Worm (Caenorhabditis elegans): Measurements from ENCODE around the gene tdo-2.

Gene tdo-2

DNA sequence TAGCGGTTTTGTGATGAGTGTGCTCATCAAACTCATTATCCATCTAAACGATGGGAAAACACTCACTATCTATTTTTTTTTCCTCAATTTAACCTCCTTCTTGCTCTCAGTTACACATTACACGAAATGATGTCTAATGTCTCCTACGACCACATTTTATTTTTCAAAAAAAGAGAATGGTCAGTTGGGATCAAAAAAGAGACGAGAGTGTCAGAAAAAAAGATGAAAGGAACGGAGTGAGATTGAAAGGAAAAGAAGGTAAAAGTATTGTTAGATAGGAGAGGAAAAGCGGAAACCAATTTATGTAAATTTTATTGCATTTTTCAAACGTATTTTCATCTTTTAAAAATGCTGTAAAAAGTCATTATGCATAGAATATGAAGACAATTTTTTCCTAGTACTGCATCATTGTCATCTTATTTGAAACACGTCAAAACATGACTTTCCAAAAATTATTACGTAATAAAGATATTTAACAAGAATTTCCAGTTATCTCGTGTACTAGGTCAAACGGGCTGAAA is 14.4 kb upstream of the tdo-2 start:
- TF ChIP-seq mxl-1 (tag; optimal IDR thresholded peaks at IDR 0.05) = no peak
- no peak for TF ChIP-seq ceh-40 (GFP tag; IDR thresholded peaks at IDR 0.05)
- TF ChIP-seq F10E7.11 (tag; optimal IDR thresholded peaks at IDR 0.05) = no peak
- TF ChIP-seq attf-3 (GFP tag; conservative IDR thresholded peaks at IDR 0.05) = no peak
- no peak for TF ChIP-seq B0035.1 (tag; optimal IDR thresholded peaks at IDR 0.05)
- no peak for TF ChIP-seq attf-5 (GFP tag; optimal IDR thresholded peaks at IDR 0.05)
- TF ChIP-seq ztf-22 (GFP tag; optimal IDR thresholded peaks at IDR 0.05) = no peak
- TF ChIP-seq T26A5.8 (tag; optimal IDR thresholded peaks at IDR 0.05) = no peak
- no peak for TF ChIP-seq lsl-1 (GFP tag; optimal IDR thresholded peaks at IDR 0.05)
- no peak for TF ChIP-seq ceh-27 (GFP tag; optimal IDR thresholded peaks at IDR 0.05)
- no peak for TF ChIP-seq ztf-28 (GFP tag; IDR thresholded peaks at IDR 0.05)
- TF ChIP-seq mes-4 (tag; optimal IDR thresholded peaks at IDR 0.05) = no peak
- TF ChIP-seq zim-3 (tag; optimal IDR thresholded peaks at IDR 0.05) = no peak
- TF ChIP-seq mcd-1 (GFP tag; IDR thresholded peaks at IDR 0.05) = no peak
- TF ChIP-seq F57A8.1 (GFP tag; optimal IDR thresholded peaks at IDR 0.05) = no peak
- TF ChIP-seq nfya-2 (GFP tag; IDR thresholded peaks at IDR 0.05) = no peak
- no peak for TF ChIP-seq B0019.2 (GFP tag; conservative IDR thresholded peaks at IDR 0.05)
- TF ChIP-seq dpff-1 (tag; optimal IDR thresholded peaks at IDR 0.05) = no peak

DNA sequence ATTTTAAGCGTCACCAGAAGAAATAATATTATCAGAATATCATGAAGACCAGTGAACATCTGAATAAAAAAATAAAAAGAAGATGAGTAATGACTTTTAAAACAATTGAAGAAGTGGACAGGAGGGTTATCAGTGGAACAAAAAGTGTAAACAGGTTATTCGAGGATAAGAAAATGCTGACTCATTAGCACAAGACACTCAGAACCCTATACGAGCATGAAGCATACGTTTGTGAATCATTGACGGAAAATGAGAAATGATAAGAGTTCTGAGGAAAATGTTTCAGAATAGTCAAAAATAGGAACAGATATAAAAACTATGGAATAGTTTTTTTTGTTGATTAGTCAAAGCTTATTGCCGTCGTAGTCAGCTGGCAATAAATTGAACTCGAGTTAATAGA is 13.1 kb upstream of the tdo-2 start, which contains the start of gene zmp-1:
Gene zmp-1, minus strand, starts transcription at position 101 of the 400 bp plus-strand sequence.
- no peak for TF ChIP-seq dpff-1 (tag; optimal IDR thresholded peaks at IDR 0.05)
- TF ChIP-seq Y95B8A.8 (GFP tag; IDR thresholded peaks at IDR 0.05) = no peak
- TF ChIP-seq tlf-1 (GFP tag; optimal IDR thresholded peaks at IDR 0.05) = no peak
- TF ChIP-seq C06A6.2 (GFP tag; conservative IDR thresholded peaks at IDR 0.05) = no peak
- TF ChIP-seq madf-10 (tag; optimal IDR thresholded peaks at IDR 0.05) = no peak
- TF ChIP-seq T07F8.4 (tag; optimal IDR thresholded peaks at IDR 0.05) = no peak
- no peak for TF ChIP-seq Y53G8AR.9 (GFP tag; conservative IDR thresholded peaks at IDR 0.05)
- TF ChIP-seq aptf-2 (GFP tag; conservative IDR thresholded peaks at IDR 0.05) = no peak
- no peak for TF ChIP-seq mxl-1 (tag; optimal IDR thresholded peaks at IDR 0.05)

DNA sequence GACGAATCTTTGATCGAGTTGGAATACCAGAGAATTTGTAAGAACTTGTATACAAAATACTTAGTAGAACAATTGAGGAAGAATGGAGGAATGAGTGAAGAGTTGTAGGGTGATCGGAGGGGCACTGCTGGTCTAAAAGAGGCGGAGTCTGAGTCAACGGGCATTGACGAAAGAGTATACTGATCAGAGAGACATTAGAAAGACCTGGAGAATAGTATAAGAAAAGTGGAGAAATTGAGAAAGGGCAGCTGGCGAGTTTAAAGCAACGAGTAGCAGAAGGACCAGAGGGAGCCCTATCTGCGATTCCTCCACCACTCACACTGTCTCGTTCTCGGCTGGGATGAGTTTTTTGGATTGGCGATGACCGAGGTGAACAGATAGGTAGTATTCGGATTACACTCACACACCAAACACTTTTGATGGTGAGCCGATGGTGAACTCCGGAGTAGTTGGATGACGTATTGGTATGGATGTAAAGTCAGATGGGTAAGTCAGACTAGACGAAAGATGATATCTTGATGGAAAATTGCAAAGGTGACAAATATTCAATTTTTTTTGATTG is 11.8 kb upstream of the tdo-2 start, which contains the start of gene EGAP1.5:
Gene EGAP1.5, plus strand, starts transcription at position 289 of the 562 bp plus-strand sequence.
- TF ChIP-seq nhr-27 (tag; optimal IDR thresholded peaks at IDR 0.05) = no peak

DNA sequence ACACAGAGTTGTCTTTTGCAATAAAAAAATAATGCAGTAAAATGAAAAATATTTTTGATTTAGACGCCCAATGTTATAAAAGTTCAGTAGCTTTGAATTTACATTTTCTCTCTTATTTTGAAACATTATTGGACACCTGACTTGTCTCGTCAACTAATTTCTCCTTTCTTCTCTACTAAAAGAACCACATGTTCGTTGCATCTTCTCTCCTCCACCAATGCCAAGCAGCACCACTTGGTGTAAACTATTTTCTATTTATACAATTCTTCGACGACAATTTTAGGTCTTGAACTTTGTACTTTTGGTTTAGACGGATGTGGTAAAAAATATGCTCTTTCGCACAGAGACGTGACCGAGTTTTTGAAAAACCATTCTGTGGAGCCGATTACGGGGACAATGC is 10.9 kb upstream of the tdo-2 start:
- TF ChIP-seq F52B5.7 (tag; optimal IDR thresholded peaks at IDR 0.05) (no peak), F57C9.4 (tag; optimal IDR thresholded peaks at IDR 0.05) (no peak), rcor-1 (GFP tag; IDR thresholded peaks at IDR 0.05) (no peak), attf-3 (GFP tag; conservative IDR thresholded peaks at IDR 0.05) (no peak), pha-4 (tag; optimal IDR thresholded peaks at IDR 0.05) (no peak), dpff-1 (tag; optimal IDR thresholded peaks at IDR 0.05) (no peak), ztf-22 (GFP tag; optimal IDR thresholded peaks at IDR 0.05) (no peak), ama-1 (optimal IDR thresholded peaks at IDR 0.05) (no peak), ama-1 (GFP tag; optimal IDR thresholded peaks at IDR 0.05) (no peak), Y56A3A.18 (GFP tag; IDR thresholded peaks at IDR 0.05) (no peak), zfh-2 (GFP tag; conservative IDR thresholded peaks at IDR 0.05) (no peak), K12H6.12 (tag; optimal IDR thresholded peaks at IDR 0.05) (no peak), lag-1 (GFP tag; IDR thresholded peaks at IDR 0.05) (no peak), efl-1 (GFP tag; optimal IDR thresholded peaks at IDR 0.05) (no peak), sptf-2 (GFP tag; optimal IDR thresholded peaks at IDR 0.05) (no peak), hlh-26 (GFP tag; conservative IDR thresholded peaks at IDR 0.05) (no peak)
